Fruit fly (Drosophila melanogaster) whole organism, embryonic: ENCODE data around the gene lectin-37Da.

ENCODE experiments used
- Abd-B ChIP-seq: fragments of 200-800 bp; sonication (Bioruptor generic); optimal IDR thresholded peaks from 2 replicates; lab custom pipeline; 2018; ENCODE audit warnings: missing biosample characterization, mild to moderate bottlenecking, missing genetic modification characterization, moderate library complexity
- Adf1 ChIP-seq: fragments of 200-800 bp; sonication (Bioruptor generic); IDR thresholded peaks from 2 replicates; pipeline ENCODE4 v1.3.6; 2022; ENCODE audit warnings: missing biosample characterization, missing genetic modification characterization
- Bdp1 ChIP-seq: fragments of 200-800 bp; sonication (Bioruptor generic); optimal IDR thresholded peaks from 3 replicates; lab custom pipeline; 2016; ENCODE audit warnings: missing biosample characterization, missing genetic modification characterization
- Bteb2 ChIP-seq: fragments of 200-800 bp; sonication (Bioruptor generic); optimal IDR thresholded peaks from 2 replicates; lab custom pipeline; 2016; ENCODE audit warnings: missing biosample characterization, missing genetic modification characterization
- C15 ChIP-seq: fragments of 200-800 bp; sonication (Bioruptor generic); IDR thresholded peaks from 3 replicates; pipeline ENCODE4 v1.3.6; 2022; ENCODE audit warnings: missing biosample characterization, missing genetic modification characterization
- CG10462 ChIP-seq: fragments of 200-800 bp; sonication (Bioruptor generic); optimal IDR thresholded peaks from 2 replicates; lab custom pipeline; 2016; ENCODE audit warnings: missing biosample characterization, missing genetic modification characterization
- CG10979 ChIP-seq: fragments of 200-800 bp; sonication (Bioruptor generic); optimal IDR thresholded peaks from 2 replicates; lab custom pipeline; 2018; ENCODE audit warnings: missing biosample characterization, mild to moderate bottlenecking, missing genetic modification characterization, moderate library complexity
- CG11723 ChIP-seq: fragments of 200-800 bp; sonication (Bioruptor generic); optimal IDR thresholded peaks from 2 replicates; lab custom pipeline; 2017; ENCODE audit warnings: missing biosample characterization, mild to moderate bottlenecking, missing genetic modification characterization
- CG12155 ChIP-seq: fragments of 200-800 bp; sonication (Bioruptor generic); optimal IDR thresholded peaks from 3 replicates; lab custom pipeline; 2016; ENCODE audit warnings: missing biosample characterization, missing genetic modification characterization
- CG12659 ChIP-seq: fragments of 200-800 bp; sonication (Bioruptor generic); optimal IDR thresholded peaks from 3 replicates; lab custom pipeline; 2017; ENCODE audit warnings: mild to moderate bottlenecking, missing biosample characterization, missing genetic modification reagents, missing genetic modification characterization
- CG12769 ChIP-seq: fragments of 200-800 bp; sonication (Bioruptor generic); optimal IDR thresholded peaks from 2 replicates; lab custom pipeline; 2019; ENCODE audit warnings: missing biosample characterization, mild to moderate bottlenecking, missing genetic modification characterization, moderate library complexity
- CG17385 ChIP-seq: fragments of 200-800 bp; sonication (Bioruptor generic); optimal IDR thresholded peaks from 3 replicates; lab custom pipeline; 2018; ENCODE audit warnings: missing biosample characterization, mild to moderate bottlenecking, missing genetic modification characterization
- CG17612 ChIP-seq: fragments of 200-800 bp; sonication (Bioruptor generic); IDR thresholded peaks from 2 replicates; pipeline ENCODE4 v1.3.6; 2022; ENCODE audit warnings: missing biosample characterization, missing genetic modification characterization
- CG18011 ChIP-seq: fragments of 200-800 bp; sonication (Bioruptor generic); optimal IDR thresholded peaks from 2 replicates; lab custom pipeline; 2017; ENCODE audit warnings: missing biosample characterization, missing genetic modification characterization, mild to moderate bottlenecking, moderate library complexity, missing genotype
- CG1832 ChIP-seq: fragments of 200-800 bp; sonication (Bioruptor generic); optimal IDR thresholded peaks from 2 replicates; lab custom pipeline; 2017; ENCODE audit warnings: missing biosample characterization, mild to moderate bottlenecking, missing genetic modification characterization, inconsistent platforms
- CG2116 ChIP-seq: fragments of 200-800 bp; sonication (Bioruptor generic); optimal IDR thresholded peaks from 3 replicates; lab custom pipeline; 2018; ENCODE audit warnings: missing biosample characterization, mild to moderate bottlenecking, missing genetic modification characterization
- CG3995 ChIP-seq: fragments of 200-800 bp; sonication (Bioruptor generic); optimal IDR thresholded peaks from 3 replicates; lab custom pipeline; 2016; ENCODE audit warnings: missing biosample characterization, missing genetic modification characterization
- CG4360 ChIP-seq: fragments of 200-800 bp; sonication (Bioruptor generic); IDR thresholded peaks from 2 replicates; pipeline ENCODE4 v1.3.6; 2022; ENCODE audit warnings: missing biosample characterization, missing genetic modification characterization
- CG4820 ChIP-seq: fragments of 200-800 bp; sonication (Bioruptor generic); optimal IDR thresholded peaks from 3 replicates; lab custom pipeline; 2016; ENCODE audit warnings: missing biosample characterization, missing genetic modification characterization
- CG6791 ChIP-seq: fragments of 200-800 bp; sonication (Bioruptor generic); IDR thresholded peaks from 3 replicates; pipeline ENCODE4 v1.3.6; 2022; ENCODE audit warnings: missing biosample characterization, missing genetic modification characterization; ENCODE audit not compliant: partially characterized antibody
- CTCF ChIP-seq: fragments of 200-800 bp; sonication (Bioruptor generic); optimal IDR thresholded peaks from 2 replicates; lab custom pipeline; 2017; ENCODE audit warnings: missing biosample characterization, mild to moderate bottlenecking, missing genetic modification characterization, moderate library complexity
- Chrac-16 ChIP-seq: fragments of 200-800 bp; sonication (Bioruptor generic); optimal IDR thresholded peaks from 3 replicates; lab custom pipeline; 2016; ENCODE audit warnings: missing biosample characterization, missing genetic modification characterization
- Gug ChIP-seq: fragments of 200-800 bp; sonication (Bioruptor generic); IDR thresholded peaks from 4 replicates; pipeline ENCODE4 v1.3.6; 2022; ENCODE audit warnings: missing biosample characterization, missing genetic modification characterization
- HmgZ ChIP-seq: fragments of 200-800 bp; sonication (Bioruptor generic); optimal IDR thresholded peaks from 2 replicates; lab custom pipeline; 2018; ENCODE audit warnings: missing biosample characterization, mild to moderate bottlenecking, missing genetic modification characterization
- Med ChIP-seq: fragments of 200-800 bp; sonication (Bioruptor generic); peaks from one replicate; lab custom pipeline; 2016; ENCODE audit warnings: missing biosample characterization, missing genetic modification characterization, mild to moderate bottlenecking, inconsistent platforms, moderate library complexity
- Meics ChIP-seq: fragments of 200-800 bp; sonication (Bioruptor generic); optimal IDR thresholded peaks from 2 replicates; lab custom pipeline; 2017; ENCODE audit warnings: missing biosample characterization, mild to moderate bottlenecking, missing genetic modification characterization
- Mes4 ChIP-seq: fragments of 200-800 bp; sonication (Bioruptor generic); optimal IDR thresholded peaks from 2 replicates; lab custom pipeline; 2016; ENCODE audit warnings: missing biosample characterization, missing genetic modification characterization
- Myb ChIP-seq: fragments of 200-800 bp; sonication (Bioruptor generic); optimal IDR thresholded peaks from 2 replicates; lab custom pipeline; 2016; ENCODE audit warnings: missing biosample characterization, missing genetic modification characterization
- NC2β ChIP-seq: fragments of 200-800 bp; sonication (Bioruptor generic); optimal IDR thresholded peaks from 2 replicates; lab custom pipeline; 2016; ENCODE audit warnings: missing biosample characterization, missing genetic modification characterization
- Side ChIP-seq: fragments of 200-800 bp; sonication (Bioruptor generic); optimal IDR thresholded peaks from 2 replicates; lab custom pipeline; 2016; ENCODE audit warnings: missing biosample characterization, missing genetic modification characterization
- Sin3A ChIP-seq: fragments of >200 bp; optimal IDR thresholded peaks from 2 replicates; lab custom pipeline; 2018
- Six4 ChIP-seq: fragments of 200-800 bp; sonication (Bioruptor generic); optimal IDR thresholded peaks from 2 replicates; lab custom pipeline; 2016; ENCODE audit warnings: missing biosample characterization, missing genetic modification characterization
- Sry-β ChIP-seq: fragments of 200-800 bp; sonication (Bioruptor generic); optimal IDR thresholded peaks from 2 replicates; lab custom pipeline; 2018; ENCODE audit warnings: missing biosample characterization, mild to moderate bottlenecking, missing genetic modification characterization, moderate library complexity
- Taf1 ChIP-seq: fragments of 200-800 bp; sonication (Bioruptor generic); IDR thresholded peaks from 2 replicates; pipeline ENCODE4 v1.3.6; 2022; ENCODE audit warnings: missing biosample characterization, missing genetic modification characterization
- ase ChIP-seq: fragments of 200-800 bp; sonication (Bioruptor generic); IDR thresholded peaks from 3 replicates; pipeline ENCODE4 v1.3.6; 2022; ENCODE audit warnings: missing biosample characterization, missing genetic modification characterization
- caup ChIP-seq: fragments of 200-800 bp; sonication (Bioruptor generic); optimal IDR thresholded peaks from 3 replicates; lab custom pipeline; 2017; ENCODE audit warnings: missing biosample characterization, mild to moderate bottlenecking, missing genetic modification characterization, moderate library complexity; ENCODE audit not compliant: severe bottlenecking
- cg ChIP-seq: fragments of 200-800 bp; sonication (Bioruptor generic); optimal IDR thresholded peaks from 3 replicates; lab custom pipeline; 2019; ENCODE audit warnings: missing biosample characterization, mild to moderate bottlenecking, missing genetic modification characterization, moderate library complexity
- gce ChIP-seq: fragments of 200-800 bp; sonication (Bioruptor generic); IDR thresholded peaks from 3 replicates; pipeline ENCODE4 v1.3.6; 2022; ENCODE audit warnings: missing biosample characterization, missing genetic modification characterization
- ind ChIP-seq: fragments of 200-800 bp; sonication (Bioruptor generic); optimal IDR thresholded peaks from 3 replicates; lab custom pipeline; 2016; ENCODE audit warnings: missing biosample characterization, missing genetic modification characterization
- lmd ChIP-seq: fragments of 200-800 bp; sonication (Bioruptor generic); IDR thresholded peaks from 2 replicates; pipeline ENCODE4 v1.3.6; 2022; ENCODE audit warnings: missing biosample characterization, missing genetic modification characterization
- otp ChIP-seq: fragments of 200-800 bp; sonication (Bioruptor generic); IDR thresholded peaks from 3 replicates; pipeline ENCODE4, ENCODE4 v1.3.6; 2022; ENCODE audit warnings: missing biosample characterization, missing genetic modification characterization
- p53 ChIP-seq: fragments of 200-800 bp; sonication (Bioruptor generic); optimal IDR thresholded peaks from 2 replicates; lab custom pipeline; 2016; ENCODE audit warnings: missing biosample characterization, missing genetic modification characterization
- pan ChIP-seq, 4 experiments: fragments of >200 bp in 3 of 4; fragments of 200-800 bp in 1 of 4; sonication (Bioruptor generic) in 1 of 4; optimal IDR thresholded peaks in 3 of 4; IDR thresholded peaks in 1 of 4; 2 replicates each; pipeline versions ENCODE4 v1.3.6 to Lab custom; 2017 to 2022; ENCODE audit warnings: missing biosample characterization in 2 of 4, missing genetic modification characterization in 2 of 4, mixed read lengths in 1 of 4
- row ChIP-seq: fragments of 200-800 bp; sonication (Bioruptor generic); IDR thresholded peaks from 3 replicates; pipeline ENCODE4 v1.3.6; 2022; ENCODE audit warnings: missing biosample characterization, missing genetic modification characterization
- sim ChIP-seq: fragments of 200-800 bp; sonication (Bioruptor generic); IDR thresholded peaks from 2 replicates; pipeline ENCODE4 v1.3.6; 2022; ENCODE audit warnings: missing biosample characterization, missing genetic modification characterization
- tin ChIP-seq: fragments of 200-800 bp; sonication (Bioruptor generic); optimal IDR thresholded peaks from 3 replicates; lab custom pipeline; 2016; ENCODE audit warnings: missing biosample characterization, missing genetic modification characterization
- wdn ChIP-seq: fragments of 200-800 bp; sonication (Bioruptor generic); IDR thresholded peaks from 2 replicates; pipeline ENCODE4 v1.3.6; 2022; ENCODE audit warnings: missing biosample characterization, missing genetic modification characterization

Gene lectin-37Da

DNA sequence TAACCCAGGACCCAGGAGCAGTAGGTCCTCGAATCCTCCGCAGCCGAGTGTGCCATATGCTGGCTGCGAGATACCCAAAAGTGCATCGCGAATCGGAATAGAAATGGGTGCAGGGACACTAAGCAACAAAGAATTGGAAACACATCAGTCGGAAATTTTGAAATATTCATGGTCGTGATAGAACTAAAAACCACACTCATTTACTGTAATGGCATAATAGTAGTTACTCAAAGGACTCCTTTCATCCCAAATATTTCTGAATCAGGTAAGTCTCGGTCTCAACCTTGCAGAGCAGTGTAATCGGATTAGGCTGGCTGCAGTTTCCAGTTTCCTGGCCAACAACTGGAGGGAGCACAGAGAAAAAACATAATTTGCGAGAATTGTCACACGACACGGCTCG, 42.0 kb upstream of the lectin-37Da start (continued):
- TF ChIP-seq CG11723 (GFP tag; lab: Kevin White, UChicago) = peak; percentile 14

dm6 chr2L:19377129-19378083, 40.7 kb upstream of the lectin-37Da start:
- TF ChIP-seq Six4 (GFP tag; lab: Kevin White, UChicago) (no peak), CG4360 (GFP tag; lab: Robert Waterston, UW) (no peak), p53 (no peak), wdn (GFP tag; lab: Robert Waterston, UW) (no peak), Myb (GFP tag; lab: Kevin White, UChicago) (no peak), CG12769 (tag; lab: Kevin White, UChicago) (peak; percentile 44), CG17612 (GFP tag; lab: Robert Waterston, UW) (no peak), cg (GFP tag; lab: Kevin White, UChicago) (no peak), row (GFP tag; lab: Robert Waterston, UW) (peak; percentile 74), Adf1 (no peak), CG17385 (peak; percentile 20), Taf1 (GFP tag; lab: Robert Waterston, UW) (no peak), CG1832 (GFP tag; lab: Kevin White, UChicago) (no peak), tin (peak; percentile 47), pan (optimal IDR thresholded peaks at IDR 0.05; lab: Kevin White, UChicago) (no peak), pan (GFP tag; optimal IDR thresholded peaks at IDR 0.05 in 1 of 2, IDR thresholded peaks at IDR 0.05 in 1 of 2) (peak in 1 of 2 experiments; percentile 44), CG10979 (tag; lab: Kevin White, UChicago) (peak; percentile 74), CG2116 (peak; percentile 0), Meics (peak; percentile 21), CG4820 (peak; percentile 19), otp (GFP tag; lab: Robert Waterston, UW) (no peak), Bdp1 (GFP tag; lab: Kevin White, UChicago) (no peak), lmd (GFP tag; lab: Robert Waterston, UW) (no peak), gce (GFP tag; lab: Robert Waterston, UW) (0 out of 3 replicates have a peak, but pooled peaks have one; percentile 43), Side (GFP tag; lab: Kevin White, UChicago) (peak; percentile 35), caup (GFP tag; lab: Kevin White, UChicago) (no peak), CG3995 (no peak), Mes4 (peak; percentile 29), Sry-β (GFP tag; lab: Kevin White, UChicago) (no peak), C15 (GFP tag; lab: Robert Waterston, UW) (no peak), Med (GFP tag; lab: Kevin White, UChicago) (peak; percentile 78), Gug (peak; percentile 26; the same call in 1 of the 4 replicates), Abd-B (GFP tag; lab: Kevin White, UChicago) (no peak), ind (GFP tag; lab: Kevin White, UChicago) (peak; percentile 35), ase (GFP tag; lab: Robert Waterston, UW) (0 out of 3 replicates have a peak, but pooled peaks have one; percentile 34), CG6791 (GFP tag; lab: Robert Waterston, UW) (no peak), NC2β (no peak), HmgZ (peak; percentile 22), CG10462 (GFP tag; lab: Kevin White, UChicago) (peak; percentile 19), sim (GFP tag; lab: Robert Waterston, UW) (0 out of 2 replicates have a peak, but pooled peaks have one; percentile 14), Sin3A (lab: Kevin White, UChicago) (no peak), CG18011 (GFP tag; lab: Kevin White, UChicago) (no peak), CTCF (GFP tag; lab: Kevin White, UChicago) (no peak), Chrac-16 (GFP tag; lab: Kevin White, UChicago) (peak; percentile 49), CG12659 (GFP tag; lab: Kevin White, UChicago) (peak; percentile 31), CG12155 (GFP tag; lab: Kevin White, UChicago) (peak; percentile 33), Bteb2 (GFP tag; lab: Kevin White, UChicago) (peak; percentile 6)
